Worm (Caenorhabditis elegans) whole organism, young adult: Measurements from ENCODE around the gene srh-19.
"Not testable (repeated sequence)": the region's sequence is repeated elsewhere in the genome, so short reads cannot be mapped to it uniquely, and the experiment has no call there.

Source experiments
- atf-7 ChIP-seq: sonication (generic microtip); optimal IDR thresholded peaks from 2 replicates; lab custom pipeline; 2017; ENCODE audit warnings: mild to moderate bottlenecking, missing genetic modification characterization, missing compliant biosample characterization
- egl-18 ChIP-seq: fragments of 200-800 bp; sonication (Bioruptor generic); IDR thresholded peaks from 2 replicates; pipeline ENCODE4 v1.3.6; 2022; ENCODE audit warnings: missing genetic modification reagents, missing genetic modification characterization, missing compliant biosample characterization
- lsl-1 ChIP-seq: fragments of 200-800 bp; sonication (Bioruptor generic); optimal IDR thresholded peaks from 2 replicates; lab custom pipeline; 2018; ENCODE audit warnings: mild to moderate bottlenecking, missing genetic modification characterization, moderate library complexity, missing compliant biosample characterization
- snpc-4 ChIP-seq, 5 experiments: fragments of 150-350 bp in 1 of 5; sonication (generic microtip) in 4 of 5; optimal IDR thresholded peaks; 2 replicates each; lab custom pipeline; 2014 to 2018; ENCODE audit warnings: missing genetic modification characterization in 5 of 5, missing biosample characterization in 3 of 5, antibody characterized with exemption in 2 of 5, mild to moderate bottlenecking in 2 of 5, missing compliant biosample characterization in 2 of 5, missing genotype in 2 of 5, moderate library complexity in 2 of 5, missing genetic modification reagents in 1 of 5

DNA sequence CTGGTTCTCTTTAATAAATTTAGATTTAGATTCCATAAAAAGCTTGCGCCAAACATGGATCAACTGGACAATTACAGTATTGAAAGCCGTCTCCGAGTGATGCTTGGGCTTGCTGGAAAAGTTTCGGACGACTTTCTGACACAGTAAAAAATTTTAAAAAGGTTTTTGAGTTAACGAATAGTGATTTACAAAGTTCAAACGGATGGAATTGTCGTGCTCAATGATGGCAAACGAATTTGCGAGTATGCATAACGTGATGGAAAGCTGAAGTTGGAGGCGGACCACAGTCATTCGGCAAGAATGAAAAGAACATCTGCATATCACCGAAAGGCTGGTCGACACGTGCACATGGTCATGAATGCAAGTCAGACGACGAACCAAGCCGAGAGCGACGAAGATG is 9.0 kb upstream of the srh-19 start, which contains the start of gene ZK402.1:
- not testable (repeated sequence) for TF ChIP-seq egl-18; atf-7 (tag; lab: Kevin White, UChicago); snpc-4 (GFP tag; optimal IDR thresholded peaks at IDR 0.05; lab: Kevin White, UChicago); snpc-4 (tag; optimal IDR thresholded peaks at IDR 0.05; lab: Kevin White, UChicago); lsl-1 (GFP tag; lab: Kevin White, UChicago)
